Fruit fly (Drosophila melanogaster): Measurements from ENCODE around the gene CG4619.

CG4619 gene

DNA sequence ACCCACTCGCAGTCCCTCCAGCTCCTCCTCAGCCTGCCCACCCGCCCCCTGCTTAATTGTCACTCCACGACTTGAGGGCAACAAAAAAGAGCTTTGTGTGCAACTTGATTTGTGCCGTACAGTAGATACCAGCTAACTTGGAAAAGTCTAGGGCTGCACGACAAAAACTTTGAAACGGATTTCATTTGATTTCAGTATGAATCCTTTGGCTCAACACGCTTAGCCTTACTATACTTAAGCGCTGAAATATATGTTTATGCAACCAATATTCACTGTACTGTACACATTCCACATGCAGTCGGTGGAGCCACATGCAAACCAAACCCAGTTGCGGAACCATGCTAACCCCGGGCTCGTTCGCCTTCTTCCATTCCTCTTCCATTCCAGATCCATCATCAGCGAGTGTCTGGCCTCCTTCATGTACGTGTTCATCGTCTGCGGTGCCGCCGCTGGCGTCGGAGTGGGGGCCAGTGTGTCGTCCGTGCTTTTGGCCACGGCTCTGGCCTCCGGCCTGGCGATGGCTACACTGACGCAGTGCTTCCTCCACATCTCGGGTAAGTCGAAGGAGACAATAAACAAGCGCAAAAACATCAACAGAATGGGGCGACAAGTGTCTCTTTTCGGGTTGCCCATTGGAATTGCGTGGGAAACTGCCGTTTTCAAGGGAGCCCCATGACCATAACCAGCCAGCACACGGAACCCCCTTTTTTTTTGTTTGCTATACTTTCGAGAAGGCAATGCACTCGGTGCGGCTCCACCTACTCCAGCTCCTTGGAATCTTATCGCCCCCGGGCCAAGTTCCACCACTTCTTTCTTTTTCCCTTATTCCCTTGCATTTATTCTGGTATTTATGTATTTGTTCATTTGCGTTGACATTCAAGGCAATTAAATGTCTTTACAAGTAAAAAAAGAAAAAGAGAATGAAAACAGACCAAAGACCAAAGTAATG is 48.0 kb downstream of the CG4619 start:
- TF ChIP-seq fd96Ca (GFP tag; IDR thresholded peaks at IDR 0.05) (peak; percentile 97), CG9948 (tag; optimal IDR thresholded peaks at IDR 0.05) (peak; percentile 92), CG14655 (GFP tag; optimal IDR thresholded peaks at IDR 0.05) (peak; percentile 94), Pif1A (GFP tag; optimal IDR thresholded peaks at IDR 0.05) (peak; percentile 93), CG17806 (tag; optimal IDR thresholded peaks at IDR 0.05) (peak; percentile 94), CG4496 (GFP tag; IDR thresholded peaks at IDR 0.05) (peak; percentile 95), Snoo (tag; optimal IDR thresholded peaks at IDR 0.05) (peak; percentile 81), CG13204 (GFP tag; optimal IDR thresholded peaks at IDR 0.05) (peak; percentile 89), rn (GFP tag; IDR thresholded peaks at IDR 0.05) (peak; percentile 90), CG34367 (tag; optimal IDR thresholded peaks at IDR 0.05) (peak; percentile 92), Ets98B (GFP tag; IDR thresholded peaks at IDR 0.05) (peak; percentile 95), gl (tag; optimal IDR thresholded peaks at IDR 0.05) (peak; percentile 92), CG8301 (tag; optimal IDR thresholded peaks at IDR 0.05) (peak; percentile 92), CG15710 (tag; optimal IDR thresholded peaks at IDR 0.05) (peak; percentile 94), Pif1B (GFP tag; optimal IDR thresholded peaks at IDR 0.05) (peak; percentile 95), CG10348 (GFP tag; IDR thresholded peaks at IDR 0.05) (0 out of 2 replicates have a peak, but pooled peaks have one; percentile 28), EcR (GFP tag; optimal IDR thresholded peaks at IDR 0.05) (peak; percentile 76), CG32121 (GFP tag; IDR thresholded peaks at IDR 0.05) (peak; percentile 89), CG12605 (GFP tag; IDR thresholded peaks at IDR 0.05) (peak; percentile 90), D1 (tag; optimal IDR thresholded peaks at IDR 0.05) (peak; percentile 45), CG8159 (tag; optimal IDR thresholded peaks at IDR 0.05) (peak; percentile 93)

- TF ChIP-seq EcR (GFP tag; optimal IDR thresholded peaks at IDR 0.05): peak; percentile 86
- TF ChIP-seq CG8301 (tag; optimal IDR thresholded peaks at IDR 0.05): no peak
Measured at dm6 chr2L:9988201-9988990, 49.7 kb downstream of the CG4619 start.

DNA sequence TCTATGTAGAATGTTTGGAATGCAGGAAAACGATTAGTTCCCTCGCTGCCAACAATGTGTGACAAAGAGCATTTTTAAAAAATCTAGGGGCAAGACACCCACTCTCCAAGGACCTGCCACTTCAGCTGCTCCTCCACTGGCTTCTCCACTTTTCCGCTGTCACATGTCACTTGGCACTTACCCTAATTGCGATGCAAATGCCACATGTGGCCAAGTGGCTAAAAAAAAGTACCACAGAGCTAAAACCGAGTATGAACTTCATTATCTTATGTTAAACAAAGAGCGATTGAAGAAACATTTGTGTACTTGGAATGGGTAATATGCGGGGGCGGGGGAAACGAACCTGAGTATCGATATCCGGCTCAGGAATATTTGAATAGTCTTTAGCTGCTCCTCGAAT is 50.6 kb downstream of the CG4619 start:
- TF ChIP-seq EcR (GFP tag; optimal IDR thresholded peaks at IDR 0.05) (no peak), rn (GFP tag; IDR thresholded peaks at IDR 0.05) (no peak), CG12605 (GFP tag; IDR thresholded peaks at IDR 0.05) (no peak), CG9948 (tag; optimal IDR thresholded peaks at IDR 0.05) (no peak), CG15710 (tag; optimal IDR thresholded peaks at IDR 0.05) (no peak), CG13204 (GFP tag; optimal IDR thresholded peaks at IDR 0.05) (no peak)

- TF ChIP-seq CG14655 (GFP tag; optimal IDR thresholded peaks at IDR 0.05) (no peak), rn (GFP tag; IDR thresholded peaks at IDR 0.05) (no peak), CG13204 (GFP tag; optimal IDR thresholded peaks at IDR 0.05) (no peak), CG8159 (tag; optimal IDR thresholded peaks at IDR 0.05) (peak; percentile 65), CG34367 (tag; optimal IDR thresholded peaks at IDR 0.05) (peak; percentile 9), Pif1A (GFP tag; optimal IDR thresholded peaks at IDR 0.05) (peak; percentile 20), CG8301 (tag; optimal IDR thresholded peaks at IDR 0.05) (no peak), CG17806 (tag; optimal IDR thresholded peaks at IDR 0.05) (peak; percentile 48), gl (tag; optimal IDR thresholded peaks at IDR 0.05) (no peak), CG9948 (tag; optimal IDR thresholded peaks at IDR 0.05) (peak; percentile 32), CG15710 (tag; optimal IDR thresholded peaks at IDR 0.05) (peak; percentile 25), Pif1B (GFP tag; optimal IDR thresholded peaks at IDR 0.05) (no peak), Ets98B (GFP tag; IDR thresholded peaks at IDR 0.05) (no peak), Snoo (tag; optimal IDR thresholded peaks at IDR 0.05) (peak; percentile 47)
Measured at dm6 chr2L:9989846-9990506, 51.3 kb downstream of the CG4619 start.

Data from whole organism, pupa.